Worm (Caenorhabditis elegans): Measurements from ENCODE around the gene F07C3.9.

F07C3.9 gene

ce11 chrV:9243171-9243996, 11.1 kb downstream of the F07C3.9 start, which contains the start of gene glo-4 (continued):
- TF ChIP-seq nhr-25 (tag; optimal IDR thresholded peaks at IDR 0.05) = no peak
- no peak for TF ChIP-seq nhr-11 (tag; optimal IDR thresholded peaks at IDR 0.05)
- TF ChIP-seq fos-1 (tag; optimal IDR thresholded peaks at IDR 0.05) = peak; percentile 70
- no peak for TF ChIP-seq nhr-12 (tag; optimal IDR thresholded peaks at IDR 0.05)
- TF ChIP-seq unc-55 (GFP tag; optimal IDR thresholded peaks at IDR 0.05) = peak; percentile 90
- no peak for TF ChIP-seq unc-39 (tag; optimal IDR thresholded peaks at IDR 0.05)
- TF ChIP-seq skn-1 (tag; optimal IDR thresholded peaks at IDR 0.05) = no peak
- peak; percentile 80 for TF ChIP-seq F13H6.1 (tag; optimal IDR thresholded peaks at IDR 0.05)
- no peak for TF ChIP-seq dmd-4 (tag; optimal IDR thresholded peaks at IDR 0.05)

ce11 chrV:9232296-9232695, 22.1 kb downstream of the F07C3.9 start, which contains the start of gene F07C3.3:
Gene F07C3.3 (minus strand): TSS chrV:9232396.
- TF ChIP-seq lin-39 (tag; optimal IDR thresholded peaks at IDR 0.05) = no peak
- no peak for TF ChIP-seq lsy-2 (tag; optimal IDR thresholded peaks at IDR 0.05)
- no peak for TF ChIP-seq mab-5 (tag; optimal IDR thresholded peaks at IDR 0.05)
- TF ChIP-seq alr-1 (tag; optimal IDR thresholded peaks at IDR 0.05) = no peak
- no peak for TF ChIP-seq unc-39 (tag; optimal IDR thresholded peaks at IDR 0.05)
- no peak for TF ChIP-seq blmp-1 (tag; optimal IDR thresholded peaks at IDR 0.05; ENCODE audit: insufficient read depth)
- TF ChIP-seq unc-55 (GFP tag; optimal IDR thresholded peaks at IDR 0.05) = no peak
- no peak for TF ChIP-seq lin-11 (tag; optimal IDR thresholded peaks at IDR 0.05)
- TF ChIP-seq nhr-6 (tag; optimal IDR thresholded peaks at IDR 0.05) = no peak
- no peak for TF ChIP-seq ztf-11 (tag; optimal IDR thresholded peaks at IDR 0.05)
- TF ChIP-seq ztf-4 (tag; optimal IDR thresholded peaks at IDR 0.05) = no peak
- no peak for TF ChIP-seq C34F6.9 (tag; optimal IDR thresholded peaks at IDR 0.05)
- TF ChIP-seq dmd-4 (tag; optimal IDR thresholded peaks at IDR 0.05) = no peak
- TF ChIP-seq nhr-21 (tag; optimal IDR thresholded peaks at IDR 0.05) = no peak
- no peak for TF ChIP-seq ztf-1 (GFP tag; conservative IDR thresholded peaks at IDR 0.05)
- TF ChIP-seq peb-1 (tag; optimal IDR thresholded peaks at IDR 0.05) = no peak

ce11 chrV:9225675-9226144, 28.7 kb downstream of the F07C3.9 start, which contains the start of gene F07C3.2:
Gene F07C3.2 (plus strand): TSS chrV:9226094.
- TF ChIP-seq nhr-129 (tag; optimal IDR thresholded peaks at IDR 0.05) (peak; percentile 8), crh-2 (tag; optimal IDR thresholded peaks at IDR 0.05) (peak; percentile 16), ZK546.5 (tag; optimal IDR thresholded peaks at IDR 0.05) (no peak), lin-13 (GFP tag; optimal IDR thresholded peaks at IDR 0.05) (no peak), R02D3.7 (tag; optimal IDR thresholded peaks at IDR 0.05) (no peak), lsy-2 (tag; optimal IDR thresholded peaks at IDR 0.05) (peak in 1 of 2 experiments; percentile 36), unc-55 (GFP tag; optimal IDR thresholded peaks at IDR 0.05) (peak; percentile 49), C34F6.9 (tag; optimal IDR thresholded peaks at IDR 0.05) (peak; percentile 54)

ce11 chrV:9224981-9225380, 29.5 kb downstream of the F07C3.9 start:
- peak; percentile 74 for TF ChIP-seq blmp-1 (tag; optimal IDR thresholded peaks at IDR 0.05; ENCODE audit: insufficient read depth)
- no peak for TF ChIP-seq ama-1 (optimal IDR thresholded peaks at IDR 0.05)
- TF ChIP-seq aly-2 (tag; optimal IDR thresholded peaks at IDR 0.05) = no peak
- no peak for TF ChIP-seq lin-13 (GFP tag; optimal IDR thresholded peaks at IDR 0.05)
- TF ChIP-seq unc-39 (tag; optimal IDR thresholded peaks at IDR 0.05) = no peak
- TF ChIP-seq nhr-237 (tag; optimal IDR thresholded peaks at IDR 0.05) = no peak
- TF ChIP-seq nhr-10 (tag; optimal IDR thresholded peaks at IDR 0.05) = no peak
- peak; percentile 26 for TF ChIP-seq unc-55 (GFP tag; optimal IDR thresholded peaks at IDR 0.05)

ce11 chrV:9224377-9224776, 30.1 kb downstream of the F07C3.9 start:
- TF ChIP-seq sma-9 (GFP tag; optimal IDR thresholded peaks at IDR 0.05) (no peak), sma-9 (tag; optimal IDR thresholded peaks at IDR 0.05) (no peak), unc-55 (GFP tag; optimal IDR thresholded peaks at IDR 0.05) (no peak), nhr-25 (tag; optimal IDR thresholded peaks at IDR 0.05) (no peak), gmeb-1 (tag; optimal IDR thresholded peaks at IDR 0.05) (no peak), nhr-21 (tag; optimal IDR thresholded peaks at IDR 0.05) (no peak), ama-1 (optimal IDR thresholded peaks at IDR 0.05) (no peak), sem-4 (tag; optimal IDR thresholded peaks at IDR 0.05) (no peak), peb-1 (tag; optimal IDR thresholded peaks at IDR 0.05) (no peak), blmp-1 (tag; optimal IDR thresholded peaks at IDR 0.05; ENCODE audit: insufficient read depth) (no peak), lin-39 (tag; optimal IDR thresholded peaks at IDR 0.05) (no peak), ztf-4 (tag; optimal IDR thresholded peaks at IDR 0.05) (no peak), unc-62 (GFP tag; optimal IDR thresholded peaks at IDR 0.05) (no peak), snpc-4 (tag; optimal IDR thresholded peaks at IDR 0.05) (no peak), aly-2 (tag; optimal IDR thresholded peaks at IDR 0.05) (no peak), ceh-16 (tag; optimal IDR thresholded peaks at IDR 0.05) (no peak), nhr-129 (tag; optimal IDR thresholded peaks at IDR 0.05) (no peak), Y55F3AM.14 (GFP tag; optimal IDR thresholded peaks at IDR 0.05) (no peak), F13H6.1 (tag; optimal IDR thresholded peaks at IDR 0.05) (no peak), dmd-4 (tag; optimal IDR thresholded peaks at IDR 0.05) (no peak)
